Fruit fly (Drosophila melanogaster) whole organism, embryonic: ENCODE data around the gene CG15914.

Source experiments
- Antp ChIP-seq: fragments of 200-800 bp; sonication (Bioruptor generic); optimal IDR thresholded peaks from 3 replicates; lab custom pipeline; 2016; ENCODE audit warnings: missing biosample characterization, missing genetic modification characterization
- Atf-2 ChIP-seq: fragments of 200-800 bp; sonication (Bioruptor generic); optimal IDR thresholded peaks from 2 replicates; lab custom pipeline; 2016; ENCODE audit warnings: missing biosample characterization, missing genetic modification characterization
- CG10209 ChIP-seq: fragments of 200-800 bp; sonication (Bioruptor generic); optimal IDR thresholded peaks from 3 replicates; lab custom pipeline; 2017; ENCODE audit warnings: missing biosample characterization, mild to moderate bottlenecking, missing genetic modification characterization, missing genetic modification reagents
- CG10366 ChIP-seq: fragments of 200-800 bp; sonication (Bioruptor generic); IDR thresholded peaks from 2 replicates; pipeline ENCODE4 v1.3.6; 2022; ENCODE audit warnings: missing biosample characterization, missing genetic modification characterization
- CG11696 ChIP-seq: fragments of 200-800 bp; sonication (Bioruptor generic); IDR thresholded peaks from 2 replicates; pipeline ENCODE4 v1.3.6; 2022; ENCODE audit warnings: missing biosample characterization, missing genetic modification characterization
- CG12104 ChIP-seq: fragments of 200-800 bp; sonication (Bioruptor generic); optimal IDR thresholded peaks from 3 replicates; lab custom pipeline; 2016; ENCODE audit warnings: missing biosample characterization, missing genetic modification characterization
- CG12744 ChIP-seq: fragments of 200-800 bp; sonication (Bioruptor generic); optimal IDR thresholded peaks from 2 replicates; lab custom pipeline; 2016; ENCODE audit warnings: missing biosample characterization, missing genetic modification characterization
- CG13123 ChIP-seq: fragments of 200-800 bp; sonication (Bioruptor generic); optimal IDR thresholded peaks from 2 replicates; lab custom pipeline; 2016; ENCODE audit warnings: missing biosample characterization, missing genetic modification characterization
- CG15601 ChIP-seq: fragments of 200-800 bp; sonication (Bioruptor generic); optimal IDR thresholded peaks from 3 replicates; lab custom pipeline; 2019; ENCODE audit warnings: missing biosample characterization, mild to moderate bottlenecking, missing genetic modification characterization, moderate library complexity
- CG18262 ChIP-seq: fragments of 200-800 bp; optimal IDR thresholded peaks from 3 replicates; lab custom pipeline; 2019; ENCODE audit warnings: missing biosample characterization, mild to moderate bottlenecking, missing genetic modification characterization, moderate library complexity
- CG2116 ChIP-seq: fragments of 200-800 bp; sonication (Bioruptor generic); optimal IDR thresholded peaks from 3 replicates; lab custom pipeline; 2018; ENCODE audit warnings: missing biosample characterization, mild to moderate bottlenecking, missing genetic modification characterization
- CG2120 ChIP-seq: fragments of 200-800 bp; sonication (Bioruptor generic); optimal IDR thresholded peaks from 3 replicates; lab custom pipeline; 2016; ENCODE audit warnings: missing biosample characterization, missing genetic modification characterization
- CG31365 ChIP-seq: fragments of 200-800 bp; sonication (Bioruptor generic); optimal IDR thresholded peaks from 2 replicates; lab custom pipeline; 2018; ENCODE audit warnings: missing biosample characterization, mild to moderate bottlenecking, missing genetic modification characterization
- CG4404 ChIP-seq: fragments of 200-800 bp; sonication (Bioruptor generic); IDR thresholded peaks from 2 replicates; pipeline ENCODE4 v1.3.6; 2022; ENCODE audit warnings: missing biosample characterization, missing genetic modification characterization
- CG4854 ChIP-seq: fragments of 200-800 bp; sonication (Bioruptor generic); optimal IDR thresholded peaks from 2 replicates; lab custom pipeline; 2016; ENCODE audit warnings: missing biosample characterization, missing genetic modification characterization, inconsistent platforms
- CG6689 ChIP-seq: fragments of 200-800 bp; sonication (Bioruptor generic); IDR thresholded peaks from 2 replicates; pipeline ENCODE4 v1.3.6; 2022; ENCODE audit warnings: missing biosample characterization, missing genetic modification characterization
- CG7963 ChIP-seq: fragments of 200-800 bp; sonication (Bioruptor generic); IDR thresholded peaks from 3 replicates; pipeline ENCODE4 v1.3.6; 2022; ENCODE audit warnings: missing biosample characterization, missing genetic modification characterization; ENCODE audit not compliant: partially characterized antibody
- CG8089 ChIP-seq: fragments of 200-800 bp; sonication (Bioruptor generic); optimal IDR thresholded peaks from 3 replicates; lab custom pipeline; 2016; ENCODE audit warnings: missing biosample characterization, missing genetic modification characterization
- CG8765 ChIP-seq: fragments of 200-800 bp; sonication (Bioruptor generic); IDR thresholded peaks from 2 replicates; pipeline ENCODE4 v1.3.6; 2022; ENCODE audit warnings: missing biosample characterization, missing genetic modification characterization
- D19B ChIP-seq: fragments of 200-800 bp; sonication (Bioruptor generic); optimal IDR thresholded peaks from 2 replicates; lab custom pipeline; 2017; ENCODE audit warnings: missing biosample characterization, mild to moderate bottlenecking, missing genetic modification characterization
- HLH3B ChIP-seq: fragments of 200-800 bp; sonication (Bioruptor generic); IDR thresholded peaks from 2 replicates; pipeline ENCODE4 v1.3.6; 2022; ENCODE audit warnings: missing biosample characterization, missing genetic modification characterization
- Hr51 ChIP-seq, 2 experiments: fragments of 200-800 bp; sonication (Bioruptor generic); optimal IDR thresholded peaks; 2 replicates in 1 of 2; 3 replicates in 1 of 2; lab custom pipeline; 2016 to 2018; ENCODE audit warnings: missing biosample characterization in 2 of 2, missing genetic modification characterization in 2 of 2, mild to moderate bottlenecking in 1 of 2, moderate library complexity in 1 of 2
- Mad ChIP-seq: fragments of 200-800 bp; sonication (Bioruptor generic); optimal IDR thresholded peaks from 2 replicates; lab custom pipeline; 2016; ENCODE audit warnings: missing biosample characterization, missing genetic modification characterization
- Med ChIP-seq: fragments of 200-800 bp; sonication (Bioruptor generic); peaks from one replicate; lab custom pipeline; 2016; ENCODE audit warnings: missing biosample characterization, missing genetic modification characterization, mild to moderate bottlenecking, inconsistent platforms, moderate library complexity
- NC2β ChIP-seq: fragments of 200-800 bp; sonication (Bioruptor generic); optimal IDR thresholded peaks from 2 replicates; lab custom pipeline; 2016; ENCODE audit warnings: missing biosample characterization, missing genetic modification characterization
- PHDP ChIP-seq: fragments of 200-800 bp; sonication (Bioruptor generic); optimal IDR thresholded peaks from 3 replicates; lab custom pipeline; 2018; ENCODE audit warnings: missing biosample characterization, mild to moderate bottlenecking, missing genetic modification characterization, moderate library complexity
- Pdp1 ChIP-seq, 2 experiments: fragments of 200-800 bp; sonication (Bioruptor generic); optimal IDR thresholded peaks; 3 replicates each; lab custom pipeline; 2016; ENCODE audit warnings: missing biosample characterization in 2 of 2, missing genetic modification characterization in 2 of 2, mild to moderate bottlenecking in 1 of 2, moderate library complexity in 1 of 2
- Xrp1 ChIP-seq: fragments of 200-800 bp; sonication (Bioruptor generic); IDR thresholded peaks from 2 replicates; pipeline ENCODE4 v1.3.6; 2022; ENCODE audit warnings: missing biosample characterization, missing genetic modification characterization
- ash1 ChIP-seq: fragments of 200-800 bp; sonication (Bioruptor generic); optimal IDR thresholded peaks from 2 replicates; lab custom pipeline; 2018; ENCODE audit warnings: missing biosample characterization, mild to moderate bottlenecking, missing genetic modification characterization
- chn ChIP-seq: fragments of 200-800 bp; sonication (Bioruptor generic); optimal IDR thresholded peaks from 2 replicates; lab custom pipeline; 2016; ENCODE audit warnings: missing biosample characterization, missing genetic modification characterization
- corto ChIP-seq: fragments of 200-800 bp; sonication (Bioruptor generic); optimal IDR thresholded peaks from 2 replicates; lab custom pipeline; 2016; ENCODE audit warnings: missing biosample characterization, mild to moderate bottlenecking, missing genetic modification characterization, moderate library complexity
- da ChIP-seq: fragments of 200-800 bp; sonication (Bioruptor generic); optimal IDR thresholded peaks from 2 replicates; lab custom pipeline; 2016; ENCODE audit warnings: missing biosample characterization, missing genetic modification characterization
- disco-r ChIP-seq: fragments of 200-800 bp; sonication (Bioruptor generic); optimal IDR thresholded peaks from 2 replicates; lab custom pipeline; 2016; ENCODE audit warnings: missing biosample characterization, missing genetic modification characterization
- en ChIP-seq: fragments of 200-800 bp; sonication (Bioruptor generic); optimal IDR thresholded peaks from 2 replicates; lab custom pipeline; 2016; ENCODE audit warnings: missing biosample characterization, missing genetic modification characterization
- exex ChIP-seq: fragments of 200-800 bp; sonication (Bioruptor generic); optimal IDR thresholded peaks from 4 replicates; lab custom pipeline; 2018; ENCODE audit warnings: missing biosample characterization, mild to moderate bottlenecking, missing genetic modification characterization, moderate library complexity
- fd64A ChIP-seq: fragments of 200-800 bp; sonication (Bioruptor generic); optimal IDR thresholded peaks from 3 replicates; lab custom pipeline; 2018; ENCODE audit warnings: missing biosample characterization, mild to moderate bottlenecking, missing genetic modification characterization
- gsb-n ChIP-seq: fragments of 200-800 bp; sonication (Bioruptor generic); optimal IDR thresholded peaks from 3 replicates; lab custom pipeline; 2018; ENCODE audit warnings: missing biosample characterization, mild to moderate bottlenecking, missing genetic modification characterization
- hbn ChIP-seq: fragments of 200-800 bp; sonication (Bioruptor generic); IDR thresholded peaks from 2 replicates; pipeline ENCODE4 v1.3.6; 2022; ENCODE audit warnings: missing biosample characterization, missing genetic modification characterization; ENCODE audit not compliant: partially characterized antibody
- ken ChIP-seq: fragments of 200-800 bp; sonication (Bioruptor generic); IDR thresholded peaks from 3 replicates; pipeline ENCODE4 v1.3.6; 2022; ENCODE audit warnings: missing biosample characterization, missing genetic modification characterization
- mirr ChIP-seq: fragments of 200-800 bp; sonication (Bioruptor generic); optimal IDR thresholded peaks from 3 replicates; lab custom pipeline; 2018; ENCODE audit warnings: missing biosample characterization, mild to moderate bottlenecking, missing genetic modification characterization
- nerfin-1 ChIP-seq: fragments of 200-800 bp; sonication (Bioruptor generic); optimal IDR thresholded peaks from 3 replicates; lab custom pipeline; 2019; ENCODE audit warnings: missing biosample characterization, mild to moderate bottlenecking, missing genetic modification characterization, moderate library complexity
- run ChIP-seq: fragments of 200-800 bp; sonication (Bioruptor generic); optimal IDR thresholded peaks from 3 replicates; lab custom pipeline; 2018; ENCODE audit warnings: missing biosample characterization, mild to moderate bottlenecking, missing genetic modification characterization
- sisA ChIP-seq: fragments of 200-800 bp; sonication (Bioruptor generic); IDR thresholded peaks from 2 replicates; pipeline ENCODE4 v1.3.6; 2022; ENCODE audit warnings: missing biosample characterization, missing genetic modification characterization
- tgo ChIP-seq: fragments of 200-800 bp; sonication (Bioruptor generic); IDR thresholded peaks from 3 replicates; pipeline ENCODE4 v1.3.6; 2022; ENCODE audit warnings: missing biosample characterization, missing genetic modification characterization
- toy ChIP-seq: fragments of 200-800 bp; sonication (Bioruptor generic); IDR thresholded peaks from 2 replicates; pipeline ENCODE4 v1.3.6; 2022; ENCODE audit warnings: missing biosample characterization, missing genetic modification characterization
- trh ChIP-seq: fragments of 200-800 bp; sonication (Bioruptor generic); optimal IDR thresholded peaks from 2 replicates; lab custom pipeline; 2016; ENCODE audit warnings: missing biosample characterization, missing genetic modification characterization
- unc-4 ChIP-seq: fragments of 200-800 bp; sonication (Bioruptor generic); IDR thresholded peaks from 2 replicates; pipeline ENCODE4 v1.3.6; 2022; ENCODE audit warnings: missing biosample characterization, missing genetic modification characterization; ENCODE audit not compliant: partially characterized antibody
- zen2 ChIP-seq: fragments of 200-800 bp; sonication (Bioruptor generic); IDR thresholded peaks from 3 replicates; pipeline ENCODE4 v1.3.6; 2022; ENCODE audit warnings: missing biosample characterization, missing genetic modification characterization; ENCODE audit not compliant: partially characterized antibody

CG15914 gene

dm6 chrX:15870777-15871757, 17.8 kb downstream of the CG15914 start:
- peak; percentile 53 for TF ChIP-seq CG8089 (GFP tag; lab: Kevin White, UChicago)
- no peak for TF ChIP-seq CG4404 (GFP tag; lab: Robert Waterston, UW)
- TF ChIP-seq CG4854 (GFP tag; lab: Kevin White, UChicago) = peak; percentile 50
- TF ChIP-seq unc-4 (GFP tag; lab: Robert Waterston, UW) = no peak
- peak; percentile 46 for TF ChIP-seq Mad
- TF ChIP-seq disco-r (GFP tag; lab: Kevin White, UChicago) = peak; percentile 27
- TF ChIP-seq en (GFP tag; lab: Kevin White, UChicago) = no peak
- TF ChIP-seq CG8765 = no peak
- TF ChIP-seq Xrp1 (GFP tag; lab: Robert Waterston, UW) = peak; percentile 38; the same call in 1 of the 2 replicates
- peak; percentile 92 for TF ChIP-seq Med (GFP tag; lab: Kevin White, UChicago)
- TF ChIP-seq Hr51 (GFP tag; optimal IDR thresholded peaks at IDR 0.05; lab: Kevin White, UChicago) = peak in 1 of 2 experiments; percentile 49
- TF ChIP-seq hbn (GFP tag; lab: Robert Waterston, UW) = no peak
- peak; percentile 60 for TF ChIP-seq CG12744
- no peak for TF ChIP-seq zen2
- peak; percentile 20 for TF ChIP-seq CG18262 (tag; lab: Kevin White, UChicago)
- TF ChIP-seq fd64A (GFP tag; lab: Kevin White, UChicago) = peak; percentile 63
- peak; percentile 67 for TF ChIP-seq CG12104 (GFP tag; lab: Kevin White, UChicago)
- no peak for TF ChIP-seq CG10366
- no peak for TF ChIP-seq D19B (GFP tag; lab: Kevin White, UChicago)
- no peak for TF ChIP-seq corto (GFP tag; lab: Kevin White, UChicago)
- no peak for TF ChIP-seq da (GFP tag; lab: Kevin White, UChicago)
- TF ChIP-seq PHDP (tag; lab: Kevin White, UChicago) = peak; percentile 69
- TF ChIP-seq CG10209 (GFP tag; lab: Kevin White, UChicago) = peak; percentile 77
- peak; percentile 47; the same call in 1 of the 2 replicates for TF ChIP-seq HLH3B (GFP tag; lab: Robert Waterston, UW)
- no peak for TF ChIP-seq chn
- TF ChIP-seq tgo (GFP tag; lab: Robert Waterston, UW) = no peak; the same call in 2 of the 3 replicates
- TF ChIP-seq Pdp1 (GFP tag; optimal IDR thresholded peaks at IDR 0.05; lab: Kevin White, UChicago) = peak in 1 of 2 experiments; percentile 23
- TF ChIP-seq NC2β (GFP tag; lab: Kevin White, UChicago) = peak; percentile 28
- peak; percentile 73 for TF ChIP-seq CG31365 (tag; lab: Kevin White, UChicago)
- no peak for TF ChIP-seq run (tag; lab: Kevin White, UChicago)
- peak; percentile 56 for TF ChIP-seq CG2116 (GFP tag; lab: Kevin White, UChicago)
- TF ChIP-seq CG6689 = no peak
- no peak; the same call in 1 of the 2 replicates for TF ChIP-seq CG11696 (GFP tag; lab: Robert Waterston, UW)
- TF ChIP-seq CG13123 (GFP tag; lab: Kevin White, UChicago) = peak; percentile 38
- TF ChIP-seq toy (GFP tag; lab: Robert Waterston, UW) = no peak
- peak; percentile 25 for TF ChIP-seq trh (GFP tag; lab: Kevin White, UChicago)
- TF ChIP-seq ken = no peak
- TF ChIP-seq nerfin-1 (tag; lab: Kevin White, UChicago) = peak; percentile 51
- TF ChIP-seq Atf-2 (GFP tag; lab: Kevin White, UChicago) = peak; percentile 39
- TF ChIP-seq CG15601 (tag; lab: Kevin White, UChicago) = no peak
- TF ChIP-seq gsb-n = no peak
- TF ChIP-seq CG2120 (GFP tag; lab: Kevin White, UChicago) = peak; percentile 57
- TF ChIP-seq CG7963 (GFP tag; lab: Robert Waterston, UW) = no peak
- peak; percentile 93 for TF ChIP-seq mirr
- no peak for TF ChIP-seq sisA (GFP tag; lab: Robert Waterston, UW)
- TF ChIP-seq Antp (GFP tag; lab: Kevin White, UChicago) = no peak
- TF ChIP-seq ash1 (GFP tag; lab: Kevin White, UChicago) = peak; percentile 60
- no peak for TF ChIP-seq exex
